Worm (Caenorhabditis elegans): ENCODE measurements around the gene max-2.

DNA sequence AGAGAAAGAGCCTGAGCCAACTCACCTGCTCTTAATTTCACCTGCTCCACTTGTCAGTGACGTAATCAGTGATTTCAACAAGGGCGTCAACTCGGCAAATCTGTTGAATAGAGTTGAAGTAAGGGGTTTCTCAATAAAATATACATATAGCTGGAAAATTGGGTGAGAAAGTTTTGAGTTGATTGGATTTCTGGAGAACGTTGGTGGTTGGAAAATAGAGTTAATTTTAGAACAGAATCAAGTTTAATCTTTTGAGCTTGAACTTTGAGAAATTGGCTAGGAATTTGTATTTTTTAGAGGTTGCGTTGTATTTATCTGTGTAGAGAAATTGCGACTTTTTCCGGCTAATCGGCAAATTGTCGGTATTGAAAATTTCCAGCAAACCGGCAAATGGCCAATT, 56.0 kb downstream of the max-2 start, which contains the start of gene Y38F1A.4:
- TF ChIP-seq lsy-2 (tag; optimal IDR thresholded peaks at IDR 0.05) (no peak), tbx-8 (GFP tag; optimal IDR thresholded peaks at IDR 0.05) (no peak), nhr-28 (tag; optimal IDR thresholded peaks at IDR 0.05) (no peak), ztf-11 (tag; optimal IDR thresholded peaks at IDR 0.05) (no peak), elt-1 (tag; optimal IDR thresholded peaks at IDR 0.05; ENCODE audit: borderline replicate concordance, insufficient read depth) (no peak), nhr-76 (tag; optimal IDR thresholded peaks at IDR 0.05) (no peak), unc-120 (tag; optimal IDR thresholded peaks at IDR 0.05; ENCODE audit: poor library complexity, severe bottlenecking) (no peak)

All from whole organism, mixed stage, embryonic.